Fruit fly (Drosophila melanogaster) whole organism, embryonic: ENCODE data around the gene CG3634.

Experiments
- CG13775 ChIP-seq: fragments of 200-800 bp; sonication (Bioruptor generic); optimal IDR thresholded peaks from 3 replicates; lab custom pipeline; 2017; ENCODE audit warnings: missing biosample characterization, mild to moderate bottlenecking, missing genetic modification characterization
- CG1603 ChIP-seq: fragments of 200-800 bp; sonication (Bioruptor generic); optimal IDR thresholded peaks from 2 replicates; lab custom pipeline; 2019; ENCODE audit warnings: missing biosample characterization, mild to moderate bottlenecking, missing genetic modification characterization, moderate library complexity
- CG16863 ChIP-seq: fragments of 200-800 bp; sonication (Bioruptor generic); optimal IDR thresholded peaks from 3 replicates; lab custom pipeline; 2016; ENCODE audit warnings: missing biosample characterization, missing genetic modification characterization
- CG17385 ChIP-seq: fragments of 200-800 bp; sonication (Bioruptor generic); optimal IDR thresholded peaks from 3 replicates; lab custom pipeline; 2018; ENCODE audit warnings: missing biosample characterization, mild to moderate bottlenecking, missing genetic modification characterization
- CG18764 ChIP-seq: fragments of 200-800 bp; sonication (Bioruptor generic); optimal IDR thresholded peaks from 3 replicates; lab custom pipeline; 2016; ENCODE audit warnings: missing biosample characterization, missing genetic modification characterization
- CG32772 ChIP-seq: fragments of 200-800 bp; sonication (Bioruptor generic); IDR thresholded peaks from 2 replicates; pipeline ENCODE4 v1.3.6; 2022; ENCODE audit warnings: missing biosample characterization, missing genetic modification characterization
- CG34422 ChIP-seq: fragments of 200-800 bp; sonication (Bioruptor generic); IDR thresholded peaks from 3 replicates; pipeline ENCODE4 v1.3.6; 2022; ENCODE audit warnings: missing biosample characterization, missing genetic modification characterization
- CG6813 ChIP-seq: fragments of 200-800 bp; sonication (Bioruptor generic); optimal IDR thresholded peaks from 2 replicates; lab custom pipeline; 2017; ENCODE audit warnings: missing biosample characterization, missing genetic modification characterization, mild to moderate bottlenecking, moderate library complexity, missing genetic modification reagents
- CG8765 ChIP-seq: fragments of 200-800 bp; sonication (Bioruptor generic); IDR thresholded peaks from 2 replicates; pipeline ENCODE4 v1.3.6; 2022; ENCODE audit warnings: missing biosample characterization, missing genetic modification characterization
- Doc2 ChIP-seq: fragments of 200-800 bp; sonication (Bioruptor generic); IDR thresholded peaks from 2 replicates; pipeline ENCODE4 v1.3.6; 2022; ENCODE audit warnings: missing biosample characterization, missing genetic modification characterization
- Fer1 ChIP-seq: fragments of 200-800 bp; sonication (Bioruptor generic); optimal IDR thresholded peaks from 2 replicates; lab custom pipeline; 2017; ENCODE audit warnings: missing biosample characterization, mild to moderate bottlenecking, missing genetic modification characterization
- Fer3 ChIP-seq: fragments of 200-800 bp; sonication (Bioruptor generic); optimal IDR thresholded peaks from 2 replicates; lab custom pipeline; 2018; ENCODE audit warnings: missing biosample characterization, mild to moderate bottlenecking, missing genetic modification characterization, moderate library complexity
- Gsc ChIP-seq: fragments of 200-800 bp; sonication (Bioruptor generic); IDR thresholded peaks from 2 replicates; pipeline ENCODE4 v1.3.6; 2022; ENCODE audit warnings: missing biosample characterization, missing genetic modification characterization
- Hand ChIP-seq: fragments of 200-800 bp; sonication (Bioruptor generic); optimal IDR thresholded peaks from 2 replicates; lab custom pipeline; 2017; ENCODE audit warnings: mild to moderate bottlenecking, missing biosample characterization, missing genetic modification reagents, missing genetic modification characterization
- HmgZ ChIP-seq: fragments of 200-800 bp; sonication (Bioruptor generic); optimal IDR thresholded peaks from 2 replicates; lab custom pipeline; 2018; ENCODE audit warnings: missing biosample characterization, mild to moderate bottlenecking, missing genetic modification characterization
- Hmx ChIP-seq: fragments of 200-800 bp; sonication (Bioruptor generic); optimal IDR thresholded peaks from 2 replicates; lab custom pipeline; 2016; ENCODE audit warnings: missing biosample characterization, missing genetic modification characterization
- Meics ChIP-seq: fragments of 200-800 bp; sonication (Bioruptor generic); optimal IDR thresholded peaks from 2 replicates; lab custom pipeline; 2017; ENCODE audit warnings: missing biosample characterization, mild to moderate bottlenecking, missing genetic modification characterization
- Mes4 ChIP-seq: fragments of 200-800 bp; sonication (Bioruptor generic); optimal IDR thresholded peaks from 2 replicates; lab custom pipeline; 2016; ENCODE audit warnings: missing biosample characterization, missing genetic modification characterization
- Myb ChIP-seq: fragments of 200-800 bp; sonication (Bioruptor generic); optimal IDR thresholded peaks from 2 replicates; lab custom pipeline; 2016; ENCODE audit warnings: missing biosample characterization, missing genetic modification characterization
- Poxn ChIP-seq: fragments of 200-800 bp; sonication (Bioruptor generic); IDR thresholded peaks from 2 replicates; pipeline ENCODE4 v1.3.6; 2022; ENCODE audit warnings: missing biosample characterization, missing genetic modification characterization
- Ssrp ChIP-seq: fragments of 200-800 bp; sonication (Bioruptor generic); optimal IDR thresholded peaks from 2 replicates; lab custom pipeline; 2018; ENCODE audit warnings: missing biosample characterization, mild to moderate bottlenecking, missing genetic modification characterization, moderate library complexity
- Taf1 ChIP-seq: fragments of 200-800 bp; sonication (Bioruptor generic); IDR thresholded peaks from 2 replicates; pipeline ENCODE4 v1.3.6; 2022; ENCODE audit warnings: missing biosample characterization, missing genetic modification characterization
- Usf ChIP-seq: fragments of 200-800 bp; sonication (Bioruptor generic); optimal IDR thresholded peaks from 2 replicates; lab custom pipeline; 2017; ENCODE audit warnings: missing genotype, missing biosample characterization, missing genetic modification characterization
- Xrp1 ChIP-seq: fragments of 200-800 bp; sonication (Bioruptor generic); IDR thresholded peaks from 2 replicates; pipeline ENCODE4 v1.3.6; 2022; ENCODE audit warnings: missing biosample characterization, missing genetic modification characterization
- YL-1 ChIP-seq: fragments of 200-800 bp; sonication (Bioruptor generic); optimal IDR thresholded peaks from 3 replicates; lab custom pipeline; 2017; ENCODE audit warnings: missing biosample characterization, mild to moderate bottlenecking, missing genetic modification characterization
- al ChIP-seq: fragments of 200-800 bp; sonication (Bioruptor generic); IDR thresholded peaks from 2 replicates; pipeline ENCODE4 v1.3.6; 2022; ENCODE audit warnings: missing biosample characterization, missing genetic modification characterization
- bigmax ChIP-seq: fragments of 200-800 bp; sonication (Bioruptor generic); optimal IDR thresholded peaks from 2 replicates; lab custom pipeline; 2018; ENCODE audit warnings: missing biosample characterization, mild to moderate bottlenecking, missing genetic modification characterization
- bsh ChIP-seq, 2 experiments: fragments of 200-800 bp; sonication (Bioruptor generic); optimal IDR thresholded peaks; 2 replicates each; lab custom pipeline; 2017 to 2018; ENCODE audit warnings: mild to moderate bottlenecking in 2 of 2, missing biosample characterization in 2 of 2, missing genetic modification characterization in 2 of 2, moderate library complexity in 1 of 2
- chn ChIP-seq: fragments of 200-800 bp; sonication (Bioruptor generic); optimal IDR thresholded peaks from 2 replicates; lab custom pipeline; 2016; ENCODE audit warnings: missing biosample characterization, missing genetic modification characterization
- crc ChIP-seq: fragments of 200-800 bp; sonication (Bioruptor generic); optimal IDR thresholded peaks from 2 replicates; lab custom pipeline; 2016; ENCODE audit warnings: missing biosample characterization, missing genetic modification characterization
- ems ChIP-seq: fragments of 200-800 bp; sonication (Bioruptor generic); optimal IDR thresholded peaks from 3 replicates; lab custom pipeline; 2016; ENCODE audit warnings: missing biosample characterization, missing genetic modification characterization
- exex ChIP-seq: fragments of 200-800 bp; sonication (Bioruptor generic); optimal IDR thresholded peaks from 4 replicates; lab custom pipeline; 2018; ENCODE audit warnings: missing biosample characterization, mild to moderate bottlenecking, missing genetic modification characterization, moderate library complexity
- eyg ChIP-seq: fragments of 200-800 bp; sonication (Bioruptor generic); optimal IDR thresholded peaks from 3 replicates; lab custom pipeline; 2016; ENCODE audit warnings: missing biosample characterization, missing genetic modification characterization
- fd3F ChIP-seq: fragments of 200-800 bp; sonication (Bioruptor generic); optimal IDR thresholded peaks from 2 replicates; lab custom pipeline; 2018; ENCODE audit warnings: missing biosample characterization, mild to moderate bottlenecking, missing genetic modification characterization, moderate library complexity
- gem ChIP-seq: fragments of 200-800 bp; sonication (Bioruptor generic); optimal IDR thresholded peaks from 2 replicates; lab custom pipeline; 2019; ENCODE audit warnings: missing biosample characterization, mild to moderate bottlenecking, missing genetic modification characterization, moderate library complexity
- hb ChIP-seq: fragments of 200-800 bp; sonication (Bioruptor generic); IDR thresholded peaks from 3 replicates; pipeline ENCODE4 v1.3.6; 2022; ENCODE audit warnings: missing biosample characterization, missing genetic modification characterization; ENCODE audit not compliant: partially characterized antibody
- hkb ChIP-seq, 2 experiments: fragments of 200-800 bp in 1 of 2; fragments of >200 bp in 1 of 2; sonication (Bioruptor generic) in 1 of 2; IDR thresholded peaks in 1 of 2; optimal IDR thresholded peaks in 1 of 2; 2 replicates each; pipeline versions ENCODE4 v1.3.6 to Lab custom; 2017 to 2022; ENCODE audit warnings: missing biosample characterization in 1 of 2, missing genetic modification characterization in 1 of 2
- lbe ChIP-seq: fragments of 200-800 bp; sonication (Bioruptor generic); optimal IDR thresholded peaks from 2 replicates; lab custom pipeline; 2016; ENCODE audit warnings: missing biosample characterization, mild to moderate bottlenecking, missing genetic modification characterization
- nerfin-2 ChIP-seq: fragments of 200-800 bp; sonication (Bioruptor generic); IDR thresholded peaks from 2 replicates; pipeline ENCODE4 v1.3.6; 2022; ENCODE audit warnings: missing biosample characterization, missing genetic modification characterization; ENCODE audit not compliant: partially characterized antibody
- pb ChIP-seq: fragments of 200-800 bp; sonication (Bioruptor generic); optimal IDR thresholded peaks from 3 replicates; lab custom pipeline; 2016; ENCODE audit warnings: missing biosample characterization, missing genetic modification characterization
- pum ChIP-seq: fragments of 200-800 bp; sonication (Bioruptor generic); optimal IDR thresholded peaks from 2 replicates; lab custom pipeline; 2016; ENCODE audit warnings: missing biosample characterization, missing genetic modification characterization
- run ChIP-seq: fragments of 200-800 bp; sonication (Bioruptor generic); optimal IDR thresholded peaks from 3 replicates; lab custom pipeline; 2018; ENCODE audit warnings: missing biosample characterization, mild to moderate bottlenecking, missing genetic modification characterization
- sc ChIP-seq, 3 experiments: fragments of >200 bp in 2 of 3; fragments of 200-800 bp in 1 of 3; sonication (Bioruptor generic) in 1 of 3; optimal IDR thresholded peaks; 2 replicates in 2 of 3; 3 replicates in 1 of 3; lab custom pipeline; 2017; ENCODE audit warnings: mild to moderate bottlenecking in 1 of 3, missing biosample characterization in 1 of 3, missing genetic modification characterization in 1 of 3, missing genetic modification reagents in 1 of 3
- so ChIP-seq: fragments of 200-800 bp; sonication (Bioruptor generic); IDR thresholded peaks from 3 replicates; pipeline ENCODE4 v1.3.6; 2022; ENCODE audit warnings: missing biosample characterization, missing genetic modification characterization
- tup ChIP-seq: fragments of 200-800 bp; sonication (Bioruptor generic); optimal IDR thresholded peaks from 2 replicates; lab custom pipeline; 2016; ENCODE audit warnings: missing biosample characterization, mild to moderate bottlenecking, missing genetic modification characterization, moderate library complexity
- unpg ChIP-seq: fragments of 200-800 bp; sonication (Bioruptor generic); optimal IDR thresholded peaks from 3 replicates; lab custom pipeline; 2018; ENCODE audit warnings: missing biosample characterization, mild to moderate bottlenecking, missing genetic modification characterization, moderate library complexity
- usp ChIP-seq: fragments of >200 bp; optimal IDR thresholded peaks from 2 replicates; lab custom pipeline; 2017; ENCODE audit warnings: missing biosample characterization, missing genetic modification characterization
- wdn ChIP-seq: fragments of 200-800 bp; sonication (Bioruptor generic); IDR thresholded peaks from 2 replicates; pipeline ENCODE4 v1.3.6; 2022; ENCODE audit warnings: missing biosample characterization, missing genetic modification characterization

The CG3634 gene

DNA sequence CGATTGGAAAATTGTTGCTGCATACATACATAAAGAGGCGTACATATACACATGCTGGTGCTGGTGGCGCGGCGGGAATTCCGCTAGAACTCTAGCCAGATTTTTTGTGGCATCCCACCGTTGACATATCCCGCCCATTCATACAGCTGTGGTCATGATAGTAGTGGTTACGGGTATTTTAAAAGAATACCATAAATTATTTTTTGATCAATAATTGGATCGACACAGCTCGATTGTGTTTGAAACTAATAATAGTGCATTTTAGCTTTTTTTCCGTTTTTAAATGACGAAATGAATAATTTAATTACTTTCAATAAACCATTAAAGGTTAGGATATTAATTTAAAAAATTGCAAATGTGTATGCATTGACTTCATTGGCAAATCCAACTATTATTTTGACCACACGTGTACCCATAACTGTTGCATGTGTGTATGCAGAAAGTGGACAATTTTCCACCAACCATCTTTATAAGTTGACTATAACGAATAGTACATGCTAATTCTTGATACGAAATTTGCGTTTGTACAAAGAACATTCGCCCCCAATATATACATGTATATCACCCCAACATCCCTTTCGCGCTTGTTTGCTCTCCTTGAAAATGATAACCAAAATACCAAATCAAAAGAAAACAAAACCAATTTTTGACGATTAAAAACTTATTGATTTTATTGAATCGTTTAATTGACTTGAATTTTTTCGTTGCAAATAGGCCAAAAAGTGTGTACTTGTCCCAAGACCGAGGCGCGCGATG, 37.0 kb downstream of the CG3634 start (continued):
- TF ChIP-seq tup (GFP tag; lab: Kevin White, UChicago), result peak; percentile 29
- peak; percentile 82; the same call in 2 of the 3 replicates for TF ChIP-seq so (GFP tag; lab: Robert Waterston, UW)
- TF ChIP-seq YL-1 (GFP tag; lab: Kevin White, UChicago), result peak; percentile 40
- peak; percentile 70 for TF ChIP-seq CG6813 (GFP tag; lab: Kevin White, UChicago)
- peak; percentile 85 for TF ChIP-seq unpg (GFP tag; lab: Kevin White, UChicago)
- peak; percentile 9 for TF ChIP-seq Hand (GFP tag; lab: Kevin White, UChicago)
- peak; percentile 87 for TF ChIP-seq CG34422 (GFP tag; lab: Robert Waterston, UW)
- peak; percentile 68 for TF ChIP-seq run
- peak; percentile 75 for TF ChIP-seq chn
- 0 out of 2 replicates have a peak, but pooled peaks have one; percentile 13 for TF ChIP-seq Taf1
- TF ChIP-seq CG1603 (tag; lab: Kevin White, UChicago), result peak; percentile 86
- TF ChIP-seq gem, result peak; percentile 88
- TF ChIP-seq ems (GFP tag; lab: Kevin White, UChicago), result peak; percentile 63
- no peak for TF ChIP-seq crc (GFP tag; lab: Kevin White, UChicago)
- TF ChIP-seq Hmx (GFP tag; lab: Kevin White, UChicago), result peak; percentile 37
- TF ChIP-seq CG18764 (GFP tag; lab: Kevin White, UChicago), result peak; percentile 69
- TF ChIP-seq hkb (optimal IDR thresholded peaks at IDR 0.05; lab: Kevin White, UChicago), result no peak
- peak; percentile 94 for TF ChIP-seq hkb (GFP tag; IDR thresholded peaks at IDR 0.05; lab: Robert Waterston, UW)
- no peak for TF ChIP-seq CG8765 (GFP tag; lab: Robert Waterston, UW)
- TF ChIP-seq exex (tag; lab: Kevin White, UChicago), result peak; percentile 3
- TF ChIP-seq usp, result no peak
- no peak for TF ChIP-seq Poxn (GFP tag; lab: Robert Waterston, UW)
- peak; percentile 70 for TF ChIP-seq pb
- peak; percentile 66; the same call in 1 of the 2 replicates for TF ChIP-seq CG32772 (GFP tag; lab: Robert Waterston, UW)
- no peak for TF ChIP-seq sc (optimal IDR thresholded peaks at IDR 0.05; lab: Kevin White, UChicago)
- TF ChIP-seq sc (GFP tag; optimal IDR thresholded peaks at IDR 0.05; lab: Kevin White, UChicago), result peak; percentile 70
- TF ChIP-seq pum (GFP tag; lab: Kevin White, UChicago), result peak; percentile 51
- TF ChIP-seq nerfin-2 (GFP tag; lab: Robert Waterston, UW), result no peak
- TF ChIP-seq Doc2, result no peak
- peak; percentile 58 for TF ChIP-seq CG16863
- peak; percentile 84 for TF ChIP-seq Meics (GFP tag; lab: Kevin White, UChicago)
- TF ChIP-seq Myb, result peak; percentile 24
- TF ChIP-seq eyg (GFP tag; lab: Kevin White, UChicago), result peak; percentile 64
- TF ChIP-seq Usf (GFP tag; lab: Kevin White, UChicago), result peak; percentile 40
- TF ChIP-seq Gsc (GFP tag; lab: Robert Waterston, UW), result no peak
- TF ChIP-seq CG13775 (GFP tag; lab: Kevin White, UChicago), result peak; percentile 75
- no peak for TF ChIP-seq hb
- peak; percentile 82 for TF ChIP-seq Fer1
- peak; percentile 2 to 82 for TF ChIP-seq bsh (GFP tag; optimal IDR thresholded peaks at IDR 0.05; lab: Kevin White, UChicago)
- TF ChIP-seq Fer3 (tag; lab: Kevin White, UChicago), result peak; percentile 84
- TF ChIP-seq HmgZ (tag; lab: Kevin White, UChicago), result peak; percentile 63
- TF ChIP-seq lbe (GFP tag; lab: Kevin White, UChicago), result peak; percentile 49
- TF ChIP-seq CG17385, result peak; percentile 65
- TF ChIP-seq Xrp1 (GFP tag; lab: Robert Waterston, UW), result peak; percentile 87
- TF ChIP-seq fd3F (GFP tag; lab: Kevin White, UChicago), result peak; percentile 75
- TF ChIP-seq wdn, result peak; percentile 58; the same call in 1 of the 2 replicates
- peak; percentile 24 for TF ChIP-seq Mes4 (GFP tag; lab: Kevin White, UChicago)
- peak; percentile 55; the same call in 1 of the 2 replicates for TF ChIP-seq al
- TF ChIP-seq bigmax (GFP tag; lab: Kevin White, UChicago), result peak; percentile 28
- TF ChIP-seq Ssrp (tag; lab: Kevin White, UChicago), result peak; percentile 73
